Worm (Caenorhabditis elegans) whole organism, mixed stage, embryonic: Measurements from ENCODE around the gene sre-18.

Experiments
- blmp-1 ChIP-seq: fragments of 150-350 bp; optimal IDR thresholded peaks from 2 replicates; lab custom pipeline; 2014; ENCODE audit warnings: missing biosample characterization, missing genetic modification characterization
- elt-1 ChIP-seq: sonication (generic microtip); optimal IDR thresholded peaks from 2 replicates; lab custom pipeline; 2017; ENCODE audit warnings: missing genetic modification characterization, mild to moderate bottlenecking, missing compliant biosample characterization, antibody characterized with exemption, moderate library complexity, borderline replicate concordance; ENCODE audit not compliant: insufficient read depth
- elt-3 ChIP-seq: fragments of 150-350 bp; optimal IDR thresholded peaks from 2 replicates; lab custom pipeline; 2014; ENCODE audit warnings: missing biosample characterization, missing genetic modification characterization
- mep-1 ChIP-seq: fragments of 150-350 bp; optimal IDR thresholded peaks from 2 replicates; lab custom pipeline; 2017; ENCODE audit warnings: missing biosample characterization, missing genetic modification reagents, missing genetic modification characterization, inconsistent platforms
- nhr-237 ChIP-seq: fragments of 150-350 bp; optimal IDR thresholded peaks from 2 replicates; lab custom pipeline; 2014; ENCODE audit warnings: missing biosample characterization, missing genetic modification characterization
- nhr-76 ChIP-seq: sonication (generic microtip); optimal IDR thresholded peaks from 2 replicates; lab custom pipeline; 2017; ENCODE audit warnings: missing biosample characterization, missing genetic modification characterization
- unc-39 ChIP-seq: fragments of 150-350 bp; optimal IDR thresholded peaks from 2 replicates; lab custom pipeline; 2014; ENCODE audit warnings: missing biosample characterization, missing genetic modification characterization
- unc-62 ChIP-seq: fragments of 150-350 bp; optimal IDR thresholded peaks from 2 replicates; lab custom pipeline; 2014; ENCODE audit warnings: missing biosample characterization, missing genetic modification reagents, missing genetic modification characterization
- ztf-11 ChIP-seq: fragments of 150-350 bp; optimal IDR thresholded peaks from 2 replicates; lab custom pipeline; 2014; ENCODE audit warnings: missing biosample characterization, missing genetic modification characterization

- TF ChIP-seq ztf-11 (tag; lab: Kevin White, UChicago) (no peak), elt-1 (tag; lab: Kevin White, UChicago) (no peak), blmp-1 (tag; lab: Kevin White, UChicago) (no peak), elt-3 (no peak), unc-62 (GFP tag; lab: Kevin White, UChicago) (no peak), nhr-76 (tag; lab: Kevin White, UChicago) (no peak), nhr-237 (no peak), unc-39 (no peak), mep-1 (tag; lab: Kevin White, UChicago) (no peak)
These were observed 9.3 kb upstream of the sre-18 start, which contains the start of gene sre-19 for ce11 chrIV:12238851-12239250.
